Fruit fly (Drosophila melanogaster): ENCODE data around the gene CG5177.

The CG5177 gene

dm6 chr2L:7395813-7396212 lies 9.2 kb upstream of the CG5177 start (continued):
- TF ChIP-seq CG18476 (GFP tag; optimal IDR thresholded peaks at IDR 0.05) (peak; percentile 14), bowl (GFP tag; IDR thresholded peaks at IDR 0.05) (no peak), CG6272 (GFP tag; IDR thresholded peaks at IDR 0.05) (no peak), fd96Cb (tag; optimal IDR thresholded peaks at IDR 0.05) (peak; percentile 34), crp (GFP tag; optimal IDR thresholded peaks at IDR 0.05) (no peak), otp (GFP tag; IDR thresholded peaks at IDR 0.05) (no peak), NC2α (GFP tag; optimal IDR thresholded peaks at IDR 0.05) (no peak), kni (GFP tag; optimal IDR thresholded peaks at IDR 0.05) (no peak), ac (GFP tag; optimal IDR thresholded peaks at IDR 0.05) (no peak), CG11695 (GFP tag; IDR thresholded peaks at IDR 0.05) (peak; percentile 57; the same call in 1 of the 3 replicates), CG30431 (GFP tag; optimal IDR thresholded peaks at IDR 0.05) (no peak), az2 (GFP tag; optimal IDR thresholded peaks at IDR 0.05) (peak; percentile 49), Asciz (GFP tag; optimal IDR thresholded peaks at IDR 0.05) (peak; percentile 46), cwo (GFP tag; optimal IDR thresholded peaks at IDR 0.05) (peak; percentile 60), gfzf (GFP tag; optimal IDR thresholded peaks at IDR 0.05) (no peak), Adf1 (GFP tag; IDR thresholded peaks at IDR 0.05) (no peak), CG10565 (GFP tag; optimal IDR thresholded peaks at IDR 0.05) (no peak), CG8290 (GFP tag; optimal IDR thresholded peaks at IDR 0.05) (no peak), CG8290 (tag; optimal IDR thresholded peaks at IDR 0.05) (no peak), twi (tag; optimal IDR thresholded peaks at IDR 0.05) (no peak), vfl (GFP tag; optimal IDR thresholded peaks at IDR 0.05) (no peak), CG8478 (optimal IDR thresholded peaks at IDR 0.05) (no peak), gce (GFP tag; IDR thresholded peaks at IDR 0.05) (no peak), lov (optimal IDR thresholded peaks at IDR 0.05) (no peak), lov (GFP tag; IDR thresholded peaks at IDR 0.05) (no peak), sima (GFP tag; optimal IDR thresholded peaks at IDR 0.05) (no peak), CG3407 (GFP tag; optimal IDR thresholded peaks at IDR 0.05) (peak; percentile 4), CG31388 (GFP tag; optimal IDR thresholded peaks at IDR 0.05) (no peak), CG3281 (GFP tag; optimal IDR thresholded peaks at IDR 0.05) (peak; percentile 54), kah (GFP tag; optimal IDR thresholded peaks at IDR 0.05) (no peak), ttk (GFP tag; IDR thresholded peaks at IDR 0.05) (peak; percentile 72), CG12219 (GFP tag; optimal IDR thresholded peaks at IDR 0.05) (no peak), sqz (GFP tag; optimal IDR thresholded peaks at IDR 0.05) (peak; percentile 56), usp (GFP tag; optimal IDR thresholded peaks at IDR 0.05) (no peak), slou (GFP tag; optimal IDR thresholded peaks at IDR 0.05) (no peak), CG17359 (tag; optimal IDR thresholded peaks at IDR 0.05) (peak; percentile 68), CG8924 (tag; optimal IDR thresholded peaks at IDR 0.05) (peak; percentile 68), CG8281 (tag; optimal IDR thresholded peaks at IDR 0.05) (no peak), Dbx (GFP tag; IDR thresholded peaks at IDR 0.05) (no peak; the same call in 2 of the 3 replicates), Atf-2 (GFP tag; optimal IDR thresholded peaks at IDR 0.05) (no peak), org-1 (GFP tag; optimal IDR thresholded peaks at IDR 0.05) (peak; percentile 38), tup (GFP tag; optimal IDR thresholded peaks at IDR 0.05) (no peak), pan (optimal IDR thresholded peaks at IDR 0.05) (no peak), pan (GFP tag; optimal IDR thresholded peaks at IDR 0.05 in 1 of 2, IDR thresholded peaks at IDR 0.05 in 1 of 2) (peak in 1 of 2 experiments; percentile 53), ase (GFP tag; IDR thresholded peaks at IDR 0.05) (no peak), dmrt11E (tag; optimal IDR thresholded peaks at IDR 0.05) (no peak), crc (GFP tag; optimal IDR thresholded peaks at IDR 0.05) (no peak), CG6683 (GFP tag; optimal IDR thresholded peaks at IDR 0.05) (peak; percentile 11), CoRest (tag; optimal IDR thresholded peaks at IDR 0.05) (peak; percentile 75), Hr3 (GFP tag; optimal IDR thresholded peaks at IDR 0.05) (peak; percentile 48), CG2678 (tag; optimal IDR thresholded peaks at IDR 0.05) (peak; percentile 79), E2f2 (GFP tag; IDR thresholded peaks at IDR 0.05) (peak; percentile 33; the same call in 1 of the 2 replicates), Fer1 (GFP tag; optimal IDR thresholded peaks at IDR 0.05) (peak; percentile 69)

All from whole organism, embryonic.